Worm (Caenorhabditis elegans): ENCODE data around the gene ceh-81.

Gene ceh-81

ce11 chrII:1730103-1730502, at the start of gene ceh-81:
TSS of gene ceh-81 (plus strand) at chrII:1730403.
- TF ChIP-seq unc-62 (GFP tag; optimal IDR thresholded peaks at IDR 0.05) = no peak

ce11 chrII:1682218-1682617, 48.0 kb upstream of the ceh-81 start, which contains the start of gene fbxb-26:
TSS of gene fbxb-26 (plus strand) at chrII:1682518.
- TF ChIP-seq unc-62 (GFP tag; optimal IDR thresholded peaks at IDR 0.05) = no peak

ce11 chrII:1683742-1684141, 46.5 kb upstream of the ceh-81 start, which contains the start of gene fbxb-25:
TSS of gene fbxb-25 (plus strand) at chrII:1684042.
- no peak for TF ChIP-seq unc-62 (GFP tag; optimal IDR thresholded peaks at IDR 0.05)

- TF ChIP-seq unc-62 (GFP tag; optimal IDR thresholded peaks at IDR 0.05) = no peak
Measured at ce11 chrII:1688813-1689212, 41.4 kb upstream of the ceh-81 start, which contains the start of the genes fbxb-18 and fbxb-19. TSS of gene fbxb-18 (minus strand) at chrII:1688913. TSS of gene fbxb-19 (minus strand) at chrII:1689181.

ce11 chrII:1691011-1691410, 39.2 kb upstream of the ceh-81 start, which contains the start of gene fbxc-22:
TSS of gene fbxc-22 (minus strand) at chrII:1691111.
- no peak for TF ChIP-seq unc-62 (GFP tag; optimal IDR thresholded peaks at IDR 0.05)

ce11 chrII:1692827-1693226, 37.4 kb upstream of the ceh-81 start, which contains the start of gene fbxc-21:
TSS of gene fbxc-21 (minus strand) at chrII:1692927.
- no peak for TF ChIP-seq unc-62 (GFP tag; optimal IDR thresholded peaks at IDR 0.05)

ce11 chrII:1694530-1694929, 35.7 kb upstream of the ceh-81 start, which contains the start of gene fbxc-26:
TSS of gene fbxc-26 (minus strand) at chrII:1694630.
- TF ChIP-seq unc-62 (GFP tag; optimal IDR thresholded peaks at IDR 0.05) = no peak

ce11 chrII:1695861-1696260, 34.3 kb upstream of the ceh-81 start, which contains the start of gene F58E1.13:
TSS of gene F58E1.13 (minus strand) at chrII:1695872.
- no peak for TF ChIP-seq unc-62 (GFP tag; optimal IDR thresholded peaks at IDR 0.05)

- TF ChIP-seq unc-62 (GFP tag; optimal IDR thresholded peaks at IDR 0.05) = no peak
Measured at ce11 chrII:1703363-1703762, 26.8 kb upstream of the ceh-81 start, which contains the start of gene fbxb-47. TSS of gene fbxb-47 (minus strand) at chrII:1703463.

ce11 chrII:1706385-1706784, 23.8 kb upstream of the ceh-81 start, which contains the start of gene sdz-18:
TSS of gene sdz-18 (minus strand) at chrII:1706485.
- TF ChIP-seq unc-62 (GFP tag; optimal IDR thresholded peaks at IDR 0.05) = no peak

- no peak for TF ChIP-seq unc-62 (GFP tag; optimal IDR thresholded peaks at IDR 0.05)
Measured at ce11 chrII:1709959-1710358, 20.2 kb upstream of the ceh-81 start, which contains the start of gene fbxa-184. TSS of gene fbxa-184 (plus strand) at chrII:1710259.

ce11 chrII:1712938-1713337, 17.3 kb upstream of the ceh-81 start, which contains the start of gene btb-7:
TSS of gene btb-7 (plus strand) at chrII:1713238.
- no peak for TF ChIP-seq unc-62 (GFP tag; optimal IDR thresholded peaks at IDR 0.05)

- no peak for TF ChIP-seq unc-62 (GFP tag; optimal IDR thresholded peaks at IDR 0.05)
Measured at ce11 chrII:1714772-1715353, 15.3 kb upstream of the ceh-81 start, which contains the start of gene btb-6. TSS of gene btb-6 (plus strand) at chrII:1715303.

- TF ChIP-seq unc-62 (GFP tag; optimal IDR thresholded peaks at IDR 0.05) = no peak
Measured at ce11 chrII:1719153-1719552, 11.1 kb upstream of the ceh-81 start, which contains the start of gene fbxb-48. TSS of gene fbxb-48 (minus strand) at chrII:1719253.

ce11 chrII:1722394-1722793, 7.8 kb upstream of the ceh-81 start, which contains the start of the genes fbxb-5 and btb-8:
TSS of gene fbxb-5 (minus strand) at chrII:1722494.
TSS of gene btb-8 (plus strand) at chrII:1722770.
- no peak for TF ChIP-seq unc-62 (GFP tag; optimal IDR thresholded peaks at IDR 0.05)

- no peak for TF ChIP-seq unc-62 (GFP tag; optimal IDR thresholded peaks at IDR 0.05)
Measured at ce11 chrII:1724314-1724713, 5.9 kb upstream of the ceh-81 start, which contains the start of gene fbxb-11. TSS of gene fbxb-11 (plus strand) at chrII:1724614.

ce11 chrII:1725735-1726134, 4.5 kb upstream of the ceh-81 start, which contains the start of gene F45C12.17:
TSS of gene F45C12.17 (plus strand) at chrII:1726111.
- TF ChIP-seq unc-62 (GFP tag; optimal IDR thresholded peaks at IDR 0.05) = no peak
